Fruit fly (Drosophila melanogaster) S2 (cell line): Measurements from ENCODE around the gene CG2991.

Experiments used
- CG8478 ChIP-seq: fragments of >200 bp; optimal IDR thresholded peaks from 2 replicates; lab custom pipeline; 2018
- CTCF ChIP-seq, 2 experiments: fragments of >200 bp; optimal IDR thresholded peaks; 2 replicates each; lab custom pipeline; 2018

DNA sequence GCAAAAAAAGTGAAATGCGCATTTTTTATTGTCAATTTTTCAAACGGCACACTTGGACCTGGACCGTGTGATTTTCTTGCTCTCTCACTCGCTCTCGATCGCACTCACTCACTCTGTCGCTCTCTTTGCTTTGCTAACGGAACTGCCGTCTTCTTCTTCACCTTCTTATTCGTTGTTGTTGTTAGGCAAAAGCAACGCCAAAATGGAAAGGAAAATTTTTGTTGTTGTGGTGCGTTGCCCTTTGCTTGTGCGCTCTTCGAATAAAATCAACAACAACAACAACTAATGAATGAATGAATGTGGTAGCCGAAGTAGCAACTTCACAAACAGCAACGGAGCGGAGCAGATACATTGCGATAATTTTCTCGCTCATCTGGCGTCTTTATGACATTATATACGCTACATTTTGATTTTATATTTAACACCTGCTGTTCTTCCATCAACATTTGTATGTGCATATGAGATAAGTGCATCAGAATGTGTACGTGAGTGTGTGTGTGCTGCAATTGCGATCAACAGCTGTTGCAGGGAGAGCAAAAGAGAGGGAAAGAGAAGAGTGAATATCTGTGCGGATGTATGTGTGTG is 32.0 kb downstream of the CG2991 start:
- TF ChIP-seq CG8478 (lab: Kevin White, UChicago) (no peak), CTCF (optimal IDR thresholded peaks at IDR 0.05; lab: Kevin White, UChicago) (no peak)
